Worm (Caenorhabditis elegans): Measurements from ENCODE around the gene cyp-33C2.

ce11 chrV:2206801-2207200, 23.5 kb downstream of the cyp-33C2 start, which contains the start of gene svh-11:
- TF ChIP-seq klf-2 (GFP tag; conservative IDR thresholded peaks at IDR 0.05) (no peak), ref-1 (GFP tag; conservative IDR thresholded peaks at IDR 0.05) (no peak), ztf-23 (GFP tag; IDR thresholded peaks at IDR 0.05) (no peak), tab-1 (GFP tag; IDR thresholded peaks at IDR 0.05) (no peak)

Data from whole organism, midembryonic.